Fruit fly (Drosophila melanogaster): Measurements from ENCODE around the gene RabGGTb.

RabGGTb gene

dm6 chr2L:2897024-2897549 lies 18.2 kb downstream of the RabGGTb start:
- TF ChIP-seq Hr38 (GFP tag; optimal IDR thresholded peaks at IDR 0.05) = peak; percentile 57
- TF ChIP-seq Ets21C (GFP tag; optimal IDR thresholded peaks at IDR 0.05) = peak; percentile 36
- TF ChIP-seq CG32006 (GFP tag; optimal IDR thresholded peaks at IDR 0.05) = peak; percentile 87
- peak; percentile 44 for TF ChIP-seq CG6808 (GFP tag; optimal IDR thresholded peaks at IDR 0.05)
- no peak for TF ChIP-seq ss (GFP tag; optimal IDR thresholded peaks at IDR 0.05)
- TF ChIP-seq CG15336 (GFP tag; IDR thresholded peaks at IDR 0.05) = peak; percentile 81
- TF ChIP-seq Lpt (GFP tag; optimal IDR thresholded peaks at IDR 0.05) = peak; percentile 82
- peak; percentile 72 for TF ChIP-seq Sox14 (GFP tag; optimal IDR thresholded peaks at IDR 0.05)
- peak; percentile 84; the same call in 1 of the 2 replicates for TF ChIP-seq CG11294 (GFP tag; IDR thresholded peaks at IDR 0.05)
- peak; percentile 29 for TF ChIP-seq cyc (GFP tag; optimal IDR thresholded peaks at IDR 0.05)
- peak; percentile 65 for TF ChIP-seq CG8319 (GFP tag; optimal IDR thresholded peaks at IDR 0.05)
- peak; percentile 48 for TF ChIP-seq Sox15 (GFP tag; optimal IDR thresholded peaks at IDR 0.05)
- TF ChIP-seq CG9139 (GFP tag; optimal IDR thresholded peaks at IDR 0.05) = no peak
- no peak for TF ChIP-seq fd85E (GFP tag; optimal IDR thresholded peaks at IDR 0.05)
- peak; percentile 82 for TF ChIP-seq CG3919 (GFP tag; optimal IDR thresholded peaks at IDR 0.05)
- peak; percentile 88 for TF ChIP-seq Gug (GFP tag; IDR thresholded peaks at IDR 0.05)
- TF ChIP-seq eg (GFP tag; IDR thresholded peaks at IDR 0.05) = peak; percentile 91
- peak; percentile 54 for TF ChIP-seq CG10669 (GFP tag; optimal IDR thresholded peaks at IDR 0.05)
- peak; percentile 60 for TF ChIP-seq net (GFP tag; optimal IDR thresholded peaks at IDR 0.05)
- TF ChIP-seq esn (GFP tag; optimal IDR thresholded peaks at IDR 0.05) = peak; percentile 51
- peak; percentile 44 for TF ChIP-seq CG6792 (GFP tag; optimal IDR thresholded peaks at IDR 0.05)
- no peak for TF ChIP-seq svp (GFP tag)
- peak; percentile 74 for TF ChIP-seq Eip75B (GFP tag; optimal IDR thresholded peaks at IDR 0.05)
- TF ChIP-seq CG8632 (GFP tag; optimal IDR thresholded peaks at IDR 0.05) = peak; percentile 31
- peak; percentile 42 for TF ChIP-seq Sox102F (GFP tag; optimal IDR thresholded peaks at IDR 0.05)
- peak; percentile 18 for TF ChIP-seq vri (GFP tag; optimal IDR thresholded peaks at IDR 0.05)
- TF ChIP-seq Hr4 (GFP tag; optimal IDR thresholded peaks at IDR 0.05) = peak; percentile 90
- TF ChIP-seq CG7368 (GFP tag; optimal IDR thresholded peaks at IDR 0.05) = peak; percentile 70
- TF ChIP-seq topi (GFP tag; optimal IDR thresholded peaks at IDR 0.05) = peak; percentile 61
- TF ChIP-seq achi (GFP tag; optimal IDR thresholded peaks at IDR 0.05) = peak; percentile 73
- peak; percentile 75 for TF ChIP-seq acj6 (GFP tag; optimal IDR thresholded peaks at IDR 0.05)
- peak; percentile 55 for TF ChIP-seq CG34406 (GFP tag; optimal IDR thresholded peaks at IDR 0.05)
- TF ChIP-seq dsx (GFP tag; optimal IDR thresholded peaks at IDR 0.05; ENCODE audit: poor library complexity, severe bottlenecking) = peak; percentile 99
- peak; percentile 76 for TF ChIP-seq fkh (GFP tag; optimal IDR thresholded peaks at IDR 0.05)
- TF ChIP-seq CG4318 (GFP tag; optimal IDR thresholded peaks at IDR 0.05) = peak; percentile 72
- no peak for TF ChIP-seq Smox (GFP tag; optimal IDR thresholded peaks at IDR 0.05)
- TF ChIP-seq CG6854 (GFP tag; optimal IDR thresholded peaks at IDR 0.05) = no peak
- peak; percentile 43 for TF ChIP-seq spab (GFP tag; optimal IDR thresholded peaks at IDR 0.05)
- peak; percentile 47 for TF ChIP-seq CG3032 (tag; optimal IDR thresholded peaks at IDR 0.05)
- TF ChIP-seq CG11762 (GFP tag; optimal IDR thresholded peaks at IDR 0.05; ENCODE audit: insufficient read depth) = peak; percentile 52
- peak; percentile 64 for TF ChIP-seq CG31627 (GFP tag; optimal IDR thresholded peaks at IDR 0.05)
- TF ChIP-seq fd59A (GFP tag; optimal IDR thresholded peaks at IDR 0.05) = peak; percentile 41
- TF ChIP-seq lz (GFP tag; optimal IDR thresholded peaks at IDR 0.05) = peak; percentile 36
- TF ChIP-seq CG8119 (GFP tag; IDR thresholded peaks at IDR 0.05) = peak; percentile 83
- no peak for TF ChIP-seq Eip93F (GFP tag; optimal IDR thresholded peaks at IDR 0.05)
- TF ChIP-seq CG6163 (GFP tag; IDR thresholded peaks at IDR 0.05) = peak; percentile 88
- peak; percentile 28 for TF ChIP-seq CG6276 (GFP tag; optimal IDR thresholded peaks at IDR 0.05)
- peak; percentile 50 for TF ChIP-seq Met (GFP tag; optimal IDR thresholded peaks at IDR 0.05)
- TF ChIP-seq Hr39 (GFP tag; optimal IDR thresholded peaks at IDR 0.05) = peak; percentile 68
- peak; percentile 42 for TF ChIP-seq CG11902 (GFP tag; optimal IDR thresholded peaks at IDR 0.05)
- no peak for TF ChIP-seq Blimp-1 (GFP tag; optimal IDR thresholded peaks at IDR 0.05)
- peak; percentile 80 for TF ChIP-seq pdm3 (GFP tag; optimal IDR thresholded peaks at IDR 0.05)

All from whole organism, prepupa.